Fruit fly (Drosophila melanogaster) whole organism, embryonic: ENCODE results near the gene fd96Ca.

Source experiments
- Atf3 ChIP-seq: fragments of 200-800 bp; sonication (Bioruptor generic); optimal IDR thresholded peaks from 3 replicates; lab custom pipeline; 2016; ENCODE audit warnings: missing biosample characterization, missing genetic modification characterization
- CG11695 ChIP-seq: fragments of 200-800 bp; sonication (Bioruptor generic); IDR thresholded peaks from 3 replicates; pipeline ENCODE4 v1.3.6; 2022; ENCODE audit warnings: missing biosample characterization, missing genetic modification characterization
- CG1602 ChIP-seq: fragments of 200-800 bp; sonication (Bioruptor generic); optimal IDR thresholded peaks from 3 replicates; lab custom pipeline; 2016; ENCODE audit warnings: missing biosample characterization, missing genetic modification characterization
- CG17361 ChIP-seq: fragments of 200-800 bp; sonication (Bioruptor generic); IDR thresholded peaks from 3 replicates; pipeline ENCODE4 v1.3.6; 2022; ENCODE audit warnings: missing biosample characterization, missing genetic modification characterization
- CG2129 ChIP-seq: fragments of 200-800 bp; sonication (Bioruptor generic); IDR thresholded peaks from 2 replicates; pipeline ENCODE4 v1.3.6; 2022; ENCODE audit warnings: missing biosample characterization, missing genetic modification characterization; ENCODE audit not compliant: partially characterized antibody
- CG2678 ChIP-seq: fragments of 200-800 bp; sonication (Bioruptor generic); optimal IDR thresholded peaks from 3 replicates; lab custom pipeline; 2019; ENCODE audit warnings: missing biosample characterization, mild to moderate bottlenecking, missing genetic modification characterization, moderate library complexity
- CG2875 ChIP-seq: fragments of 200-800 bp; sonication (Bioruptor generic); optimal IDR thresholded peaks from 2 replicates; lab custom pipeline; 2017; ENCODE audit warnings: missing biosample characterization, mild to moderate bottlenecking, missing genetic modification characterization, missing genetic modification reagents
- CG3065 ChIP-seq: fragments of 200-800 bp; sonication (Bioruptor generic); optimal IDR thresholded peaks from 2 replicates; lab custom pipeline; 2016; ENCODE audit warnings: missing biosample characterization, missing genetic modification characterization
- CG32772 ChIP-seq: fragments of 200-800 bp; sonication (Bioruptor generic); IDR thresholded peaks from 2 replicates; pipeline ENCODE4 v1.3.6; 2022; ENCODE audit warnings: missing biosample characterization, missing genetic modification characterization
- CG33213 ChIP-seq: fragments of 200-800 bp; sonication (Bioruptor generic); optimal IDR thresholded peaks from 3 replicates; lab custom pipeline; 2016; ENCODE audit warnings: missing biosample characterization, missing genetic modification characterization
- CG34224 ChIP-seq: fragments of 200-800 bp; sonication (Bioruptor generic); IDR thresholded peaks from 3 replicates; pipeline ENCODE4 v1.3.6; 2022; ENCODE audit warnings: missing biosample characterization, missing genetic modification characterization; ENCODE audit not compliant: partially characterized antibody
- CG34422 ChIP-seq: fragments of 200-800 bp; sonication (Bioruptor generic); IDR thresholded peaks from 3 replicates; pipeline ENCODE4 v1.3.6; 2022; ENCODE audit warnings: missing biosample characterization, missing genetic modification characterization
- CG3847 ChIP-seq: fragments of 200-800 bp; sonication (Bioruptor generic); IDR thresholded peaks from 2 replicates; pipeline ENCODE4 v1.3.6; 2022; ENCODE audit warnings: missing biosample characterization, missing genetic modification characterization
- CG4360 ChIP-seq: fragments of 200-800 bp; sonication (Bioruptor generic); IDR thresholded peaks from 2 replicates; pipeline ENCODE4 v1.3.6; 2022; ENCODE audit warnings: missing biosample characterization, missing genetic modification characterization
- CG7928 ChIP-seq: fragments of 200-800 bp; sonication (Bioruptor generic); optimal IDR thresholded peaks from 2 replicates; lab custom pipeline; 2017; ENCODE audit warnings: missing biosample characterization, mild to moderate bottlenecking, missing genetic modification characterization
- CG8290 ChIP-seq, 3 experiments: fragments of 200-800 bp; sonication (Bioruptor generic); optimal IDR thresholded peaks; 2 replicates each; lab custom pipeline; 2016 to 2019; ENCODE audit warnings: missing biosample characterization in 3 of 3, missing genetic modification characterization in 3 of 3, mild to moderate bottlenecking in 2 of 3, moderate library complexity in 1 of 3
- CG9437 ChIP-seq: fragments of 200-800 bp; sonication (Bioruptor generic); optimal IDR thresholded peaks from 2 replicates; lab custom pipeline; 2018; ENCODE audit warnings: missing biosample characterization, mild to moderate bottlenecking, missing genetic modification characterization
- CG9876 ChIP-seq: fragments of 200-800 bp; sonication (Bioruptor generic); optimal IDR thresholded peaks from 2 replicates; lab custom pipeline; 2016; ENCODE audit warnings: missing biosample characterization, missing genetic modification characterization
- CTCF ChIP-seq: fragments of 200-800 bp; sonication (Bioruptor generic); optimal IDR thresholded peaks from 2 replicates; lab custom pipeline; 2017; ENCODE audit warnings: missing biosample characterization, mild to moderate bottlenecking, missing genetic modification characterization, moderate library complexity
- D ChIP-seq, 2 experiments: fragments of 200-800 bp in 1 of 2; fragments of >200 bp in 1 of 2; sonication (Bioruptor generic) in 1 of 2; optimal IDR thresholded peaks; 2 replicates in 1 of 2; 3 replicates in 1 of 2; lab custom pipeline; 2017; ENCODE audit warnings: mild to moderate bottlenecking in 1 of 2, missing biosample characterization in 1 of 2, missing genetic modification characterization in 1 of 2, missing genetic modification reagents in 1 of 2
- Dip2 ChIP-seq: fragments of 200-800 bp; sonication (Bioruptor generic); IDR thresholded peaks from 2 replicates; pipeline ENCODE4 v1.3.6; 2022; ENCODE audit warnings: missing biosample characterization, missing genetic modification characterization
- Fer3 ChIP-seq: fragments of 200-800 bp; sonication (Bioruptor generic); optimal IDR thresholded peaks from 2 replicates; lab custom pipeline; 2018; ENCODE audit warnings: missing biosample characterization, mild to moderate bottlenecking, missing genetic modification characterization, moderate library complexity
- H2.0 ChIP-seq: fragments of 200-800 bp; sonication (Bioruptor generic); IDR thresholded peaks from 2 replicates; pipeline ENCODE4 v1.3.6; 2022; ENCODE audit warnings: missing biosample characterization, missing genetic modification characterization
- HLH3B ChIP-seq: fragments of 200-800 bp; sonication (Bioruptor generic); IDR thresholded peaks from 2 replicates; pipeline ENCODE4 v1.3.6; 2022; ENCODE audit warnings: missing biosample characterization, missing genetic modification characterization
- HLH4C ChIP-seq: fragments of 200-800 bp; sonication (Bioruptor generic); IDR thresholded peaks from 3 replicates; pipeline ENCODE4 v1.3.6; 2022; ENCODE audit warnings: missing biosample characterization, missing genetic modification characterization; ENCODE audit not compliant: partially characterized antibody
- HmgZ ChIP-seq: fragments of 200-800 bp; sonication (Bioruptor generic); optimal IDR thresholded peaks from 2 replicates; lab custom pipeline; 2018; ENCODE audit warnings: missing biosample characterization, mild to moderate bottlenecking, missing genetic modification characterization
- Mad ChIP-seq: fragments of 200-800 bp; sonication (Bioruptor generic); optimal IDR thresholded peaks from 2 replicates; lab custom pipeline; 2016; ENCODE audit warnings: missing biosample characterization, missing genetic modification characterization
- Rfx ChIP-seq: fragments of 200-800 bp; sonication (Bioruptor generic); IDR thresholded peaks from 2 replicates; pipeline ENCODE4 v1.3.6; 2022; ENCODE audit warnings: missing biosample characterization, missing genetic modification characterization
- ac ChIP-seq: fragments of 200-800 bp; sonication (Bioruptor generic); optimal IDR thresholded peaks from 3 replicates; lab custom pipeline; 2017; ENCODE audit warnings: missing biosample characterization, mild to moderate bottlenecking, missing genetic modification characterization
- bcd ChIP-seq: fragments of 200-800 bp; sonication (Bioruptor generic); optimal IDR thresholded peaks from 2 replicates; lab custom pipeline; 2017; ENCODE audit warnings: missing biosample characterization, mild to moderate bottlenecking, missing genetic modification characterization
- btn ChIP-seq: fragments of 200-800 bp; sonication (Bioruptor generic); optimal IDR thresholded peaks from 2 replicates; lab custom pipeline; 2016; ENCODE audit warnings: missing biosample characterization, missing genetic modification characterization
- chn ChIP-seq: fragments of 200-800 bp; sonication (Bioruptor generic); optimal IDR thresholded peaks from 2 replicates; lab custom pipeline; 2016; ENCODE audit warnings: missing biosample characterization, missing genetic modification characterization
- croc ChIP-seq: fragments of 200-800 bp; sonication (Bioruptor generic); conservative IDR thresholded peaks from 3 replicates; pipeline ENCODE4 v1.3.6; 2022; ENCODE audit warnings: missing biosample characterization, missing genetic modification characterization
- eve ChIP-seq, 2 experiments: fragments of >200 bp; optimal IDR thresholded peaks; 2 replicates each; lab custom pipeline; 2017; ENCODE audit warnings: missing biosample characterization in 2 of 2, missing genetic modification characterization in 2 of 2
- ewg ChIP-seq: fragments of 200-800 bp; sonication (Bioruptor generic); optimal IDR thresholded peaks from 3 replicates; lab custom pipeline; 2017; ENCODE audit warnings: mild to moderate bottlenecking, missing biosample characterization, missing genetic modification reagents, missing genetic modification characterization
- gcm2 ChIP-seq: fragments of 200-800 bp; sonication (Bioruptor generic); optimal IDR thresholded peaks from 2 replicates; lab custom pipeline; 2016; ENCODE audit warnings: missing biosample characterization, missing genetic modification characterization
- gsb ChIP-seq: fragments of 200-800 bp; sonication (Bioruptor generic); IDR thresholded peaks from 2 replicates; pipeline ENCODE4 v1.3.6; 2022; ENCODE audit warnings: missing biosample characterization, missing genetic modification characterization
- kni ChIP-seq: fragments of 200-800 bp; sonication (Bioruptor generic); optimal IDR thresholded peaks from 3 replicates; lab custom pipeline; 2017; ENCODE audit warnings: mild to moderate bottlenecking, missing biosample characterization, missing genetic modification reagents, missing genetic modification characterization
- lilli ChIP-seq: fragments of 200-800 bp; sonication (Bioruptor generic); optimal IDR thresholded peaks from 3 replicates; lab custom pipeline; 2016; ENCODE audit warnings: missing biosample characterization, missing genetic modification characterization
- lmd ChIP-seq: fragments of 200-800 bp; sonication (Bioruptor generic); IDR thresholded peaks from 2 replicates; pipeline ENCODE4 v1.3.6; 2022; ENCODE audit warnings: missing biosample characterization, missing genetic modification characterization
- nau ChIP-seq: fragments of 200-800 bp; sonication (Bioruptor generic); optimal IDR thresholded peaks from 3 replicates; lab custom pipeline; 2017; ENCODE audit warnings: missing biosample characterization, mild to moderate bottlenecking, missing genetic modification characterization, missing genetic modification reagents
- nerfin-2 ChIP-seq: fragments of 200-800 bp; sonication (Bioruptor generic); IDR thresholded peaks from 2 replicates; pipeline ENCODE4 v1.3.6; 2022; ENCODE audit warnings: missing biosample characterization, missing genetic modification characterization; ENCODE audit not compliant: partially characterized antibody
- nom ChIP-seq: fragments of 200-800 bp; sonication (Bioruptor generic); optimal IDR thresholded peaks from 2 replicates; lab custom pipeline; 2017; ENCODE audit warnings: missing biosample characterization, missing genetic modification characterization, mild to moderate bottlenecking, moderate library complexity, missing genetic modification reagents
- otp ChIP-seq: fragments of 200-800 bp; sonication (Bioruptor generic); IDR thresholded peaks from 3 replicates; pipeline ENCODE4, ENCODE4 v1.3.6; 2022; ENCODE audit warnings: missing biosample characterization, missing genetic modification characterization
- pita ChIP-seq: fragments of 200-800 bp; sonication (Bioruptor generic); optimal IDR thresholded peaks from 2 replicates; lab custom pipeline; 2017; ENCODE audit warnings: missing biosample characterization, mild to moderate bottlenecking, missing genetic modification characterization
- pzg ChIP-seq: fragments of 200-800 bp; sonication (Bioruptor generic); optimal IDR thresholded peaks from 3 replicates; lab custom pipeline; 2018; ENCODE audit warnings: missing biosample characterization, mild to moderate bottlenecking, missing genetic modification characterization, moderate library complexity
- sob ChIP-seq: fragments of 200-800 bp; sonication (Bioruptor generic); IDR thresholded peaks from 2 replicates; pipeline ENCODE4 v1.3.6; 2022; ENCODE audit warnings: missing biosample characterization, missing genetic modification characterization
- tgo ChIP-seq: fragments of 200-800 bp; sonication (Bioruptor generic); IDR thresholded peaks from 3 replicates; pipeline ENCODE4 v1.3.6; 2022; ENCODE audit warnings: missing biosample characterization, missing genetic modification characterization
- tup ChIP-seq: fragments of 200-800 bp; sonication (Bioruptor generic); optimal IDR thresholded peaks from 2 replicates; lab custom pipeline; 2016; ENCODE audit warnings: missing biosample characterization, mild to moderate bottlenecking, missing genetic modification characterization, moderate library complexity
- vfl ChIP-seq: fragments of 200-800 bp; sonication (Bioruptor generic); optimal IDR thresholded peaks from 2 replicates; lab custom pipeline; 2016; ENCODE audit warnings: missing biosample characterization, missing genetic modification characterization
- zfh2 ChIP-seq: fragments of 200-800 bp; sonication (Bioruptor generic); optimal IDR thresholded peaks from 2 replicates; lab custom pipeline; 2016; ENCODE audit warnings: missing biosample characterization, missing genetic modification characterization

fd96Ca gene

dm6 chr3R:25122736-25123211, 40.3 kb downstream of the fd96Ca start, which contains the start of the genes CG31510 and TTLL5 (continued):
- TF ChIP-seq bcd (GFP tag; lab: Kevin White, UChicago) (no peak), CG11695 (peak; percentile 26; the same call in 1 of the 3 replicates), tgo (no peak), H2.0 (peak; percentile 13; the same call in 1 of the 2 replicates), pzg (peak; percentile 43), HLH3B (GFP tag; lab: Robert Waterston, UW) (0 out of 2 replicates have a peak, but pooled peaks have one; percentile 11), nom (no peak), vfl (GFP tag; lab: Kevin White, UChicago) (no peak), lmd (GFP tag; lab: Robert Waterston, UW) (no peak), HLH4C (peak; percentile 68), CG17361 (GFP tag; lab: Robert Waterston, UW) (no peak), sob (GFP tag; lab: Robert Waterston, UW) (no peak), D (optimal IDR thresholded peaks at IDR 0.05; lab: Kevin White, UChicago) (no peak), D (GFP tag; optimal IDR thresholded peaks at IDR 0.05; lab: Kevin White, UChicago) (no peak), CG2875 (no peak), otp (GFP tag; lab: Robert Waterston, UW) (no peak; the same call in 2 of the 3 replicates), nau (no peak), Mad (GFP tag; lab: Kevin White, UChicago) (no peak), CG32772 (GFP tag; lab: Robert Waterston, UW) (no peak), Dip2 (GFP tag; lab: Robert Waterston, UW) (no peak), HmgZ (tag; lab: Kevin White, UChicago) (no peak), Fer3 (tag; lab: Kevin White, UChicago) (no peak), CTCF (no peak), CG2129 (GFP tag; lab: Robert Waterston, UW) (peak; percentile 70), Rfx (peak; percentile 40; the same call in 1 of the 2 replicates), nerfin-2 (GFP tag; lab: Robert Waterston, UW) (peak; percentile 26; the same call in 1 of the 2 replicates), chn (no peak), eve (GFP tag; optimal IDR thresholded peaks at IDR 0.05; lab: Kevin White, UChicago) (no peak), btn (GFP tag; lab: Kevin White, UChicago) (no peak), ac (GFP tag; lab: Kevin White, UChicago) (no peak), CG8290 (GFP tag; optimal IDR thresholded peaks at IDR 0.05; lab: Kevin White, UChicago) (no peak), CG8290 (tag; optimal IDR thresholded peaks at IDR 0.05; lab: Kevin White, UChicago) (no peak), CG1602 (GFP tag; lab: Kevin White, UChicago) (no peak), CG34224 (GFP tag; lab: Robert Waterston, UW) (peak; percentile 15; the same call in 2 of the 3 replicates), CG9876 (GFP tag; lab: Kevin White, UChicago) (no peak), lilli (GFP tag; lab: Kevin White, UChicago) (peak; percentile 15), CG34422 (GFP tag; lab: Robert Waterston, UW) (0 out of 3 replicates have a peak, but pooled peaks have one; percentile 43), tup (GFP tag; lab: Kevin White, UChicago) (no peak), CG33213 (no peak), kni (no peak), CG7928 (GFP tag; lab: Kevin White, UChicago) (no peak), Atf3 (GFP tag; lab: Kevin White, UChicago) (no peak), zfh2 (GFP tag; lab: Kevin White, UChicago) (peak; percentile 17), CG3847 (GFP tag; lab: Robert Waterston, UW) (peak; percentile 17; the same call in 1 of the 2 replicates), gsb (GFP tag; lab: Robert Waterston, UW) (no peak), CG2678 (tag; lab: Kevin White, UChicago) (no peak), croc (GFP tag; lab: Robert Waterston, UW) (no peak), CG9437 (GFP tag; lab: Kevin White, UChicago) (no peak), gcm2 (GFP tag; lab: Kevin White, UChicago) (no peak), ewg (GFP tag; lab: Kevin White, UChicago) (no peak), CG3065 (GFP tag; lab: Kevin White, UChicago) (no peak), CG4360 (GFP tag; lab: Robert Waterston, UW) (no peak), pita (GFP tag; lab: Kevin White, UChicago) (no peak)
